Fruit fly (Drosophila melanogaster) S2 (cell line): ENCODE results near the gene CG2691.
A peak's percentile ranks its signal among the peaks of the same experiment; 100 is the strongest.

Experiments
- CG8478 ChIP-seq: fragments of >200 bp; optimal IDR thresholded peaks from 2 replicates; lab custom pipeline; 2018
- CTCF ChIP-seq, 2 experiments: fragments of >200 bp; optimal IDR thresholded peaks; 2 replicates each; lab custom pipeline; 2018

Gene CG2691

DNA sequence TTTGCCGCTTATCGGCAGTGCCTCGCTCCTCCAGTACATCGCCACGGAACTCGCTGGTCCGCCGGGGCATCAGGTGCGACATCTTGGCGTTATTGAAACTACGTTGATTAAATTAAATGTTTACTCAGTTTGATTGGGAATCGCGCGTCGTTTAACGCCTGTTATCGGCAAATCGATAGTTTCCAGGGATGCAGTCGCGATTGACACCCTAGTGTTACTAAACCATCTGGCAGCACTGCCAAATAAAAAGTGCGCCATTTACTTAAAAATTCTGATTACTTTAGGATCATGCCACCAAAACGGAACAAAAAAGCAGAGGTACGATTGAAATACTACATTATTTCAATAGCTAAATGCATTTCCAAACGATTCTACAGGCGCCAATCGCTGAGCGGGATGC, 12.3 kb downstream of the CG2691 start, which contains the start of the genes Ndc80 and BthD:
Ndc80 (minus strand) TSS at position 179 of the 400 bp plus-strand sequence.
BthD (plus strand) TSS at position 248 of the 400 bp plus-strand sequence.
- no peak for TF ChIP-seq CG8478 (lab: Kevin White, UChicago)
- TF ChIP-seq CTCF (optimal IDR thresholded peaks at IDR 0.05; lab: Kevin White, UChicago): peak; percentile 11 to 28

dm6 chrX:13605942-13606491, 18.2 kb downstream of the CG2691 start:
- no peak for TF ChIP-seq CTCF (optimal IDR thresholded peaks at IDR 0.05; lab: Kevin White, UChicago)
- no peak for TF ChIP-seq CG8478 (lab: Kevin White, UChicago)

dm6 chrX:13605381-13605780, 18.8 kb downstream of the CG2691 start, which contains the start of gene CG11178:
CG11178 (plus strand) TSS chrX:13605681.
- TF ChIP-seq CTCF (optimal IDR thresholded peaks at IDR 0.05; lab: Kevin White, UChicago) (no peak), CG8478 (lab: Kevin White, UChicago) (no peak)

DNA sequence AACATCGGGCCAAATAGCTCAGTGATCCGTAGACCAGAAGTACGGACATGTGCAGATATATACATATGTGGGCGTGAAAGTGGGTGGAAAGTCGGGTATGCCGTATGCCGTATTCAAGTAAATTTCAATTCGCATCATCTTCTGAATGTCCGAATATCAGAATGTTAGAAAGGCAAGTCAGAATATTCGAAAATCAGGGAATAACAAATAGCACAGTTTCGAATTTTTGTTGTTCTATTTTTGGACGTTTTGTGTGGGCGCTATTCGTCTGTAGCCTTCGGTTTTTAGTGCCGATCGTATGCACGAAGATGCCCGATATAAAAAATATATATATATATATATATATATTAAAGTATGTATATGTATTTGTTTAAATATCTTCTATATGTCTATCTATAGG, 19.7 kb downstream of the CG2691 start:
- TF ChIP-seq CG8478 (lab: Kevin White, UChicago): no peak
- no peak for TF ChIP-seq CTCF (optimal IDR thresholded peaks at IDR 0.05; lab: Kevin White, UChicago)

dm6 chrX:13602071-13602858, 21.9 kb downstream of the CG2691 start, which contains the start of gene up:
up (minus strand) TSS chrX:13602578.
- TF ChIP-seq CTCF (optimal IDR thresholded peaks at IDR 0.05; lab: Kevin White, UChicago) (no peak), CG8478 (lab: Kevin White, UChicago) (no peak)

- TF ChIP-seq CG8478 (lab: Kevin White, UChicago): no peak
- TF ChIP-seq CTCF (optimal IDR thresholded peaks at IDR 0.05; lab: Kevin White, UChicago): no peak
Measured at dm6 chrX:13597753-13598152, 26.5 kb downstream of the CG2691 start.

dm6 chrX:13593667-13594066, 30.5 kb downstream of the CG2691 start:
- TF ChIP-seq CTCF (optimal IDR thresholded peaks at IDR 0.05; lab: Kevin White, UChicago): no peak
- TF ChIP-seq CG8478 (lab: Kevin White, UChicago): no peak

DNA sequence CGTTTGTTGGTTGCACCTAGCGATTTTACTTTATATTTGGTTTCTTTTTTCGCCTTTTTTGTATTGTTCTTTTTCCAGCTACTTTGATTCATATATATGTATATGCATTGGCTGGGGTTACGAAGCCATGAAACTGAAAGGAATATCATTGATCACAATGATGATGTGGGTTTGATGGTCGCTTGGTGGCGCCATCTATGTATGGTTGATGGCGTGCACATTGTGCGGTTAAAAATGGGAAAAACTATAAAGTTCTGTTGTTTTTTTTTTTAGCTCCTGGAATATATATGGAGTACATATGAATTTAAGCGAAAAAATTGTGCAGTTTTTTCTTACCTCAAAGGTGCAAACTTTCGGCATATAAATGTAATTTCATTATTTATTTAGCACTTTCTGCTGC, 37.3 kb downstream of the CG2691 start:
- TF ChIP-seq CTCF (optimal IDR thresholded peaks at IDR 0.05; lab: Kevin White, UChicago): peak; percentile 42 to 71
- no peak for TF ChIP-seq CG8478 (lab: Kevin White, UChicago)

dm6 chrX:13579322-13579721, 44.9 kb downstream of the CG2691 start:
- no peak for TF ChIP-seq CTCF (optimal IDR thresholded peaks at IDR 0.05; lab: Kevin White, UChicago)
- no peak for TF ChIP-seq CG8478 (lab: Kevin White, UChicago)

dm6 chrX:13572382-13572781, 51.8 kb downstream of the CG2691 start:
- TF ChIP-seq CTCF (optimal IDR thresholded peaks at IDR 0.05; lab: Kevin White, UChicago): no peak
- no peak for TF ChIP-seq CG8478 (lab: Kevin White, UChicago)

DNA sequence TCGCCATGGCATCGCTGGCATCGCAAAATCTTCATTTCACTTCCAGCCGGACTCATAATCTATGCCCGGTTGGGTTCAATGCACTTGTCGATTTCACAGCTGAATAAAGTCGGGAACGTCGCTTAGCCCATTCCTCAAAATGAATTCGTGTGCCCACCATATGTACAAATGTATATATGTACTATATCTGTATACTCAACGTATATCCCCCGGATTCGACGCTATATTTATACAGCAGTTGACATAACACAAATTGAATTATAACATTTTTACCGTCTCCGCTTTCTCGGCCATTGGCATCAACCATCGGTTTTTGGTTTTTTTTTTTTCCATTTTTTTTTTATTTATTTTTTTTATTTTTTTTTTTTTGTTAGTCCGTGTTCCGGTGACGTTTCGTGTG, 54.0 kb downstream of the CG2691 start:
- TF ChIP-seq CG8478 (lab: Kevin White, UChicago) (no peak), CTCF (optimal IDR thresholded peaks at IDR 0.05; lab: Kevin White, UChicago) (no peak)
